Worm (Caenorhabditis elegans): Measurements from ENCODE around the gene str-150.

The str-150 gene

ce11 chrV:16537908-16538446 is 45.1 kb upstream of the str-150 start, which contains the start of gene Y32B12B.2 (continued):
- TF ChIP-seq snpc-1.1 (tag; optimal IDR thresholded peaks at IDR 0.05; ENCODE audit: insufficient read depth) (no peak), Y53G8AR.9 (GFP tag; conservative IDR thresholded peaks at IDR 0.05) (0 out of 2 replicates have a peak, but pooled peaks have one; percentile 25), lin-54 (GFP tag; optimal IDR thresholded peaks at IDR 0.05) (peak; percentile 57), attf-6 (GFP tag; IDR thresholded peaks at IDR 0.05) (peak; percentile 56), lin-35 (GFP tag; optimal IDR thresholded peaks at IDR 0.05) (no peak), snpc-4 (GFP tag; optimal IDR thresholded peaks at IDR 0.05) (no peak), snpc-4 (tag; optimal IDR thresholded peaks at IDR 0.05) (peak in 2 of 4 experiments; percentile 52 to 73), rcor-1 (GFP tag; IDR thresholded peaks at IDR 0.05) (0 out of 2 replicates have a peak, but pooled peaks have one; percentile 15), hsf-1 (GFP tag; IDR thresholded peaks at IDR 0.05) (peak; percentile 61), hmg-20 (GFP tag; IDR thresholded peaks at IDR 0.05) (no peak), tlf-1 (GFP tag; optimal IDR thresholded peaks at IDR 0.05) (peak; percentile 31), madf-6 (GFP tag; IDR thresholded peaks at IDR 0.05) (no peak; the same call in none of the 2 replicates), Y53F4B.3 (GFP tag; IDR thresholded peaks at IDR 0.05) (no peak), ceh-100 (GFP tag; IDR thresholded peaks at IDR 0.05) (peak; percentile 54; the same call in 1 of the 2 replicates), Y56A3A.18 (GFP tag; IDR thresholded peaks at IDR 0.05) (no peak), ccch-3 (GFP tag; optimal IDR thresholded peaks at IDR 0.05) (no peak), rec-8 (tag; optimal IDR thresholded peaks at IDR 0.05) (no peak), nhr-80 (tag; optimal IDR thresholded peaks at IDR 0.05) (no peak), let-607 (tag; optimal IDR thresholded peaks at IDR 0.05) (peak in 1 of 2 experiments; percentile 52), ztf-25 (GFP tag; IDR thresholded peaks at IDR 0.05) (no peak), ceh-58 (GFP tag; IDR thresholded peaks at IDR 0.05) (no peak), efl-1 (GFP tag; optimal IDR thresholded peaks at IDR 0.05) (peak; percentile 66), hlh-26 (GFP tag; conservative IDR thresholded peaks at IDR 0.05) (no peak), F39B2.1 (GFP tag; IDR thresholded peaks at IDR 0.05) (no peak), madf-10 (tag; optimal IDR thresholded peaks at IDR 0.05) (no peak), unc-62 (GFP tag; optimal IDR thresholded peaks at IDR 0.05) (no peak), die-1 (tag; optimal IDR thresholded peaks at IDR 0.05) (no peak), lin-40 (tag; optimal IDR thresholded peaks at IDR 0.05) (no peak), ztf-22 (GFP tag; optimal IDR thresholded peaks at IDR 0.05) (no peak), K11D2.4 (GFP tag; IDR thresholded peaks at IDR 0.05) (peak; percentile 39; the same call in 1 of the 2 replicates), F52B5.7 (tag; optimal IDR thresholded peaks at IDR 0.05) (no peak), madf-8 (GFP tag; conservative IDR thresholded peaks at IDR 0.05) (peak; percentile 40), F37B4.10 (GFP tag; IDR thresholded peaks at IDR 0.05) (no peak), lsy-27 (tag; optimal IDR thresholded peaks at IDR 0.05; ENCODE audit: borderline replicate concordance, insufficient read depth) (no peak), B0336.3 (GFP tag; IDR thresholded peaks at IDR 0.05) (peak; percentile 63; the same call in 1 of the 2 replicates), sea-2 (GFP tag; IDR thresholded peaks at IDR 0.05) (0 out of 2 replicates have a peak, but pooled peaks have one; percentile 32), nfya-1 (tag; optimal IDR thresholded peaks at IDR 0.05; ENCODE audit: borderline replicate concordance, insufficient read depth) (no peak), mel-28 (tag; optimal IDR thresholded peaks at IDR 0.05; ENCODE audit: borderline replicate concordance) (no peak), T26A5.8 (tag; optimal IDR thresholded peaks at IDR 0.05) (no peak), cebp-2 (GFP tag; IDR thresholded peaks at IDR 0.05) (no peak), F57C9.4 (tag; optimal IDR thresholded peaks at IDR 0.05) (no peak), F23B12.7 (tag; optimal IDR thresholded peaks at IDR 0.05; ENCODE audit: insufficient read depth) (no peak), ztf-18 (tag; optimal IDR thresholded peaks at IDR 0.05) (peak; percentile 46), aptf-2 (GFP tag; conservative IDR thresholded peaks at IDR 0.05) (0 out of 2 replicates have a peak, but pooled peaks have one; percentile 5), hlh-12 (tag; optimal IDR thresholded peaks at IDR 0.05) (no peak), hrde-1 (tag; optimal IDR thresholded peaks at IDR 0.05; ENCODE audit: borderline replicate concordance) (peak; percentile 13), egl-18 (GFP tag; IDR thresholded peaks at IDR 0.05) (no peak)

Measured in whole organism, young adult.